Worm (Caenorhabditis elegans) whole organism, L3 larva: ENCODE results near the gene C54D10.13.

Experiments
- ZK546.5 ChIP-seq: sonication (generic microtip); optimal IDR thresholded peaks from 2 replicates; lab custom pipeline; 2017; ENCODE audit warnings: missing biosample characterization, missing genetic modification characterization
- ama-1 ChIP-seq: fragments of 150-350 bp; optimal IDR thresholded peaks from 2 replicates; lab custom pipeline; 2018
- ceh-9 ChIP-seq: sonication (generic microtip); optimal IDR thresholded peaks from 2 replicates; lab custom pipeline; 2018; ENCODE audit warnings: missing biosample characterization, missing genetic modification characterization
- daf-12 ChIP-seq: fragments of 150-350 bp; optimal IDR thresholded peaks from 2 replicates; lab custom pipeline; 2014; ENCODE audit warnings: missing biosample characterization, missing genetic modification reagents, missing genetic modification characterization
- egl-27 ChIP-seq: sonication (generic microtip); optimal IDR thresholded peaks from 4 replicates; lab custom pipeline; 2017; ENCODE audit warnings: missing biosample characterization, missing genetic modification reagents, missing genetic modification characterization
- egl-5 ChIP-seq: fragments of 150-350 bp; optimal IDR thresholded peaks from 2 replicates; lab custom pipeline; 2017; ENCODE audit warnings: missing biosample characterization, missing genetic modification reagents, missing genetic modification characterization, inconsistent platforms
- elt-1 ChIP-seq: fragments of 150-350 bp; optimal IDR thresholded peaks from 2 replicates; lab custom pipeline; 2014; ENCODE audit warnings: missing biosample characterization, missing genetic modification characterization
- elt-2 ChIP-seq: sonication (generic microtip); optimal IDR thresholded peaks from 2 replicates; lab custom pipeline; 2016; ENCODE audit warnings: missing genetic modification reagents, mild to moderate bottlenecking, missing genetic modification characterization, missing compliant biosample characterization
- elt-3 ChIP-seq, 3 experiments: fragments of 150-350 bp in 1 of 3; sonication (generic microtip) in 2 of 3; optimal IDR thresholded peaks; 2 replicates in 2 of 3; 4 replicates in 1 of 3; lab custom pipeline; 2014 to 2017; ENCODE audit warnings: missing biosample characterization in 3 of 3, missing genetic modification characterization in 3 of 3
- jun-1 ChIP-seq: fragments of 150-350 bp; optimal IDR thresholded peaks from 2 replicates; lab custom pipeline; 2014; ENCODE audit warnings: missing biosample characterization, missing genetic modification reagents, missing genetic modification characterization
- lin-15B ChIP-seq: fragments of 150-350 bp; optimal IDR thresholded peaks from 2 replicates; lab custom pipeline; 2014; ENCODE audit warnings: missing biosample characterization, missing genetic modification characterization
- lin-39 ChIP-seq: fragments of 150-350 bp; optimal IDR thresholded peaks from 2 replicates; lab custom pipeline; 2018; ENCODE audit warnings: missing biosample characterization, missing genetic modification reagents, missing genetic modification characterization
- lsy-12 ChIP-seq: sonication (generic microtip); optimal IDR thresholded peaks from 2 replicates; lab custom pipeline; 2016; ENCODE audit warnings: mild to moderate bottlenecking, missing genetic modification characterization, missing compliant biosample characterization
- mdl-1 ChIP-seq: fragments of 150-350 bp; optimal IDR thresholded peaks from 2 replicates; lab custom pipeline; 2014; ENCODE audit warnings: missing biosample characterization, missing genetic modification characterization
- mml-1 ChIP-seq: fragments of 150-350 bp; sonication (generic microtip); optimal IDR thresholded peaks from 3 replicates; lab custom pipeline; 2014; ENCODE audit warnings: missing biosample characterization, missing genetic modification characterization
- nfya-1 ChIP-seq: sonication (generic microtip); optimal IDR thresholded peaks from 2 replicates; lab custom pipeline; 2017; ENCODE audit warnings: missing genetic modification characterization, mild to moderate bottlenecking, missing compliant biosample characterization, antibody characterized with exemption, moderate library complexity; ENCODE audit not compliant: insufficient read depth
- nhr-11 ChIP-seq: fragments of 150-350 bp; optimal IDR thresholded peaks from 2 replicates; lab custom pipeline; 2014; ENCODE audit warnings: missing biosample characterization, missing genetic modification characterization
- nhr-12 ChIP-seq: fragments of 150-350 bp; optimal IDR thresholded peaks from 2 replicates; lab custom pipeline; 2014; ENCODE audit warnings: missing biosample characterization, missing genetic modification characterization
- nhr-25 ChIP-seq: sonication (generic microtip); optimal IDR thresholded peaks from 2 replicates; lab custom pipeline; 2017; ENCODE audit warnings: missing biosample characterization, missing genetic modification characterization
- nhr-28 ChIP-seq: fragments of 150-350 bp; optimal IDR thresholded peaks from 2 replicates; lab custom pipeline; 2014; ENCODE audit warnings: missing biosample characterization, missing genetic modification characterization
- nhr-43 ChIP-seq: sonication (generic microtip); optimal IDR thresholded peaks from 2 replicates; lab custom pipeline; 2016; ENCODE audit warnings: mild to moderate bottlenecking, missing genetic modification characterization, missing compliant biosample characterization; ENCODE audit not compliant: poor library complexity, severe bottlenecking
- nhr-67 ChIP-seq: fragments of 150-350 bp; optimal IDR thresholded peaks from 2 replicates; lab custom pipeline; 2014; ENCODE audit warnings: missing biosample characterization, missing genetic modification characterization
- nhr-76 ChIP-seq: fragments of 150-350 bp; sonication (generic microtip); optimal IDR thresholded peaks from 5 replicates; lab custom pipeline; 2014; ENCODE audit warnings: missing biosample characterization, missing genetic modification characterization
- nhr-77 ChIP-seq: fragments of 150-350 bp; optimal IDR thresholded peaks from 2 replicates; lab custom pipeline; 2014; ENCODE audit warnings: missing biosample characterization, missing genetic modification characterization
- pha-4 ChIP-seq: fragments of 150-350 bp; optimal IDR thresholded peaks from 2 replicates; lab custom pipeline; 2014; ENCODE audit warnings: missing biosample characterization, missing genetic modification reagents, missing genetic modification characterization
- pqm-1 ChIP-seq: fragments of 150-350 bp; optimal IDR thresholded peaks from 2 replicates; lab custom pipeline; 2017; ENCODE audit warnings: missing biosample characterization, missing genetic modification characterization, inconsistent platforms
- sea-2 ChIP-seq: fragments of 150-350 bp; sonication (generic microtip); optimal IDR thresholded peaks from 4 replicates; lab custom pipeline; 2014; ENCODE audit warnings: missing biosample characterization, missing genetic modification reagents, missing genetic modification characterization
- skn-1 ChIP-seq: fragments of 150-350 bp; optimal IDR thresholded peaks from 2 replicates; lab custom pipeline; 2014; ENCODE audit warnings: missing biosample characterization, missing genetic modification characterization
- snpc-4 ChIP-seq: fragments of 150-350 bp; optimal IDR thresholded peaks from 2 replicates; lab custom pipeline; 2014; ENCODE audit warnings: missing biosample characterization, missing genetic modification characterization
- tbx-2 ChIP-seq: sonication (generic microtip); optimal IDR thresholded peaks from 2 replicates; lab custom pipeline; 2016; ENCODE audit warnings: mild to moderate bottlenecking, missing genetic modification characterization, missing compliant biosample characterization
- unc-62 ChIP-seq: fragments of 150-350 bp; sonication (generic microtip); optimal IDR thresholded peaks from 4 replicates; lab custom pipeline; 2014; ENCODE audit warnings: missing biosample characterization, missing genetic modification reagents, missing genetic modification characterization
- zag-1 ChIP-seq: fragments of 150-350 bp; optimal IDR thresholded peaks from 2 replicates; lab custom pipeline; 2014; ENCODE audit warnings: missing biosample characterization, missing genetic modification characterization
- ztf-11 ChIP-seq: fragments of 150-350 bp; optimal IDR thresholded peaks from 2 replicates; lab custom pipeline; 2014; ENCODE audit warnings: missing biosample characterization, missing genetic modification characterization
- ztf-4 ChIP-seq: fragments of 150-350 bp; optimal IDR thresholded peaks from 2 replicates; lab custom pipeline; 2014; ENCODE audit warnings: missing biosample characterization, missing genetic modification characterization

Gene C54D10.13

ce11 chrV:12411909-12412308 lies 20.2 kb downstream of the C54D10.13 start, which contains the start of gene cdr-7:
Gene cdr-7, minus strand, starts transcription at chrV:12412113.
- TF ChIP-seq ama-1 (lab: Kevin White, UChicago): no peak
- TF ChIP-seq elt-1: peak; percentile 89
- no peak for TF ChIP-seq lin-39 (tag; lab: Kevin White, UChicago)
- TF ChIP-seq sea-2 (GFP tag; lab: Kevin White, UChicago): no peak
- peak; percentile 41 for TF ChIP-seq nhr-25 (tag; lab: Kevin White, UChicago)
- TF ChIP-seq nhr-67 (tag; lab: Kevin White, UChicago): no peak
- TF ChIP-seq egl-27 (tag; lab: Kevin White, UChicago): no peak
- no peak for TF ChIP-seq lin-15B
- peak in 1 of 3 experiments; percentile 45 for TF ChIP-seq elt-3 (tag; optimal IDR thresholded peaks at IDR 0.05; lab: Kevin White, UChicago)

- TF ChIP-seq elt-2 (tag; lab: Kevin White, UChicago): no peak
- no peak for TF ChIP-seq sea-2 (GFP tag; lab: Kevin White, UChicago)
- no peak for TF ChIP-seq elt-1
- TF ChIP-seq unc-62: no peak
- no peak for TF ChIP-seq nhr-67 (tag; lab: Kevin White, UChicago)
- TF ChIP-seq snpc-4 (tag; lab: Kevin White, UChicago): no peak
- no peak for TF ChIP-seq elt-3 (tag; optimal IDR thresholded peaks at IDR 0.05; lab: Kevin White, UChicago)
- TF ChIP-seq mdl-1 (tag; lab: Kevin White, UChicago): no peak
- TF ChIP-seq daf-12 (tag; lab: Kevin White, UChicago): no peak
These were observed 21.6 kb downstream of the C54D10.13 start, which contains the start of gene hrg-2 for ce11 chrV:12410416-12411001. Gene hrg-2, minus strand, starts transcription at chrV:12410513.

- TF ChIP-seq jun-1 (tag; lab: Kevin White, UChicago) (no peak), pqm-1 (peak; percentile 1), nhr-67 (tag; lab: Kevin White, UChicago) (no peak), pha-4 (tag; lab: Kevin White, UChicago) (peak; percentile 62), elt-2 (tag; lab: Kevin White, UChicago) (peak; percentile 6), nhr-43 (tag; lab: Kevin White, UChicago) (no peak), nfya-1 (tag; lab: Kevin White, UChicago) (peak; percentile 0), lin-15B (no peak), mml-1 (no peak), ama-1 (lab: Kevin White, UChicago) (no peak)
These were observed 23.1 kb downstream of the C54D10.13 start for ce11 chrV:12408996-12409395.

- TF ChIP-seq nhr-11: no peak
- no peak for TF ChIP-seq ztf-11 (tag; lab: Kevin White, UChicago)
- TF ChIP-seq elt-1: no peak
- TF ChIP-seq nhr-28 (tag; lab: Kevin White, UChicago): no peak
- TF ChIP-seq skn-1 (tag; lab: Kevin White, UChicago): no peak
- TF ChIP-seq elt-3 (tag; optimal IDR thresholded peaks at IDR 0.05; lab: Kevin White, UChicago): no peak
- TF ChIP-seq nhr-25 (tag; lab: Kevin White, UChicago): no peak
These were observed 23.6 kb downstream of the C54D10.13 start, which contains the start of gene cdr-4 for ce11 chrV:12408525-12408924. Gene cdr-4, minus strand, starts transcription at chrV:12408625.

- TF ChIP-seq snpc-4 (tag; lab: Kevin White, UChicago) (no peak), elt-2 (tag; lab: Kevin White, UChicago) (no peak), pha-4 (tag; lab: Kevin White, UChicago) (no peak), nhr-77 (tag; lab: Kevin White, UChicago) (no peak), elt-1 (no peak), tbx-2 (tag; lab: Kevin White, UChicago) (no peak), nfya-1 (tag; lab: Kevin White, UChicago) (no peak), egl-5 (tag; lab: Kevin White, UChicago) (no peak), ztf-4 (tag; lab: Kevin White, UChicago) (no peak)
These were observed 25.6 kb downstream of the C54D10.13 start for ce11 chrV:12406514-12406913.

- no peak for TF ChIP-seq nhr-12 (tag; lab: Kevin White, UChicago)
- TF ChIP-seq skn-1 (tag; lab: Kevin White, UChicago): no peak
- no peak for TF ChIP-seq elt-3 (tag; optimal IDR thresholded peaks at IDR 0.05; lab: Kevin White, UChicago)
- no peak for TF ChIP-seq nhr-76 (tag; lab: Kevin White, UChicago)
- TF ChIP-seq nhr-25 (tag; lab: Kevin White, UChicago): no peak
- TF ChIP-seq pqm-1: no peak
- TF ChIP-seq lsy-12 (tag; lab: Kevin White, UChicago): no peak
- no peak for TF ChIP-seq unc-62
- no peak for TF ChIP-seq elt-2 (tag; lab: Kevin White, UChicago)
- no peak for TF ChIP-seq ceh-9 (tag; lab: Kevin White, UChicago)
- TF ChIP-seq snpc-4 (tag; lab: Kevin White, UChicago): no peak
- no peak for TF ChIP-seq zag-1 (tag; lab: Kevin White, UChicago)
- no peak for TF ChIP-seq sea-2 (GFP tag; lab: Kevin White, UChicago)
- no peak for TF ChIP-seq nhr-11
- TF ChIP-seq ZK546.5: no peak
- TF ChIP-seq, all 47 proteins: peak for 0
These were observed 26.2 kb downstream of the C54D10.13 start, which contains the start of gene K01D12.10 for ce11 chrV:12405929-12406328. Gene K01D12.10, plus strand, starts transcription at chrV:12406229.
